Worm (Caenorhabditis elegans): ENCODE results near the gene dpy-31.

dpy-31 gene

DNA sequence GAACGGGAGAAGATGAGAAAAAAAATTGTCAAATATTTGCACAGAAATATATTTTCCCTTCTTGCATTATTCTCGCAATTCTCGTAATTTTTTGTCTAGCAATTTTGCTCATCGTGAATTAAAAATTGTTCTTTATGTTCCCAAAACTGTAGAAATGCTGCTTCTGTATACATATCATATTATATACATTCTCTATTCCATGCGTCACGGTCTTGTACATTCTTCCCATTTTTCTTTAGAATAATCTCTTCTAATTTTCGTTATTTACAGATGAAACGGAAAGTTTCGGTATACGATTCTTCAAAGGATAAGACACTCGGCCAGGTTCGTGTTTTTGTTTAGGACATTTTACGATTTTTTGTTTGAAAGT, 34.5 kb upstream of the dpy-31 start, which contains the start of gene acs-4:
TSS of gene acs-4 (plus strand) at position 271 of the 370 bp plus-strand sequence.
- TF ChIP-seq daf-19 (GFP tag; conservative IDR thresholded peaks at IDR 0.05) (no peak), unc-62 (GFP tag; optimal IDR thresholded peaks at IDR 0.05 in 1 of 2) (peak in 1 of 2 experiments; percentile 53), unc-62 (tag; optimal IDR thresholded peaks at IDR 0.05) (no peak)

DNA sequence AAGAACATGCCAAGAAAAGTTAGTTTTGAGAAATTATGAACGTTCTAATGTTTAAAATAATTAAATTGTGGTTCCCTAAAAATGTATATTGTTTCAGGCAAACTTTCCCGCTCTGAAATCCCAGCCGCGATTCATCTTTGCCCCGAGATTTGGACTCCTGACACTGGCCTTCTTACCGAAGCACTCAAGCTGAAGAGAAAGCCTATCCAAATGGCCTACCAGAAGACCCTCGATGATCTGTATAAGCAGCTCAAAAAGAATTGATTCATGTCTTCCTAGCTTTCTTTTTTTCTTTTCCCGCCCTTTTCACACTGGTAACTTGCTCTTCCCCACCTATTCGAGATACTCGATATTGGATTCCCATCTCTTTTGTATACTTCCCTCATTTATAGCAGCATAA, 31.9 kb upstream of the dpy-31 start:
- TF ChIP-seq saeg-2 (GFP tag; IDR thresholded peaks at IDR 0.05): no peak
- peak in 1 of 2 experiments; percentile 90 for TF ChIP-seq unc-62 (GFP tag; optimal IDR thresholded peaks at IDR 0.05 in 1 of 2)
- no peak for TF ChIP-seq unc-62 (tag; optimal IDR thresholded peaks at IDR 0.05)
- TF ChIP-seq aha-1 (tag): peak; percentile 81
- TF ChIP-seq zip-11 (GFP tag; IDR thresholded peaks at IDR 0.05): no peak

DNA sequence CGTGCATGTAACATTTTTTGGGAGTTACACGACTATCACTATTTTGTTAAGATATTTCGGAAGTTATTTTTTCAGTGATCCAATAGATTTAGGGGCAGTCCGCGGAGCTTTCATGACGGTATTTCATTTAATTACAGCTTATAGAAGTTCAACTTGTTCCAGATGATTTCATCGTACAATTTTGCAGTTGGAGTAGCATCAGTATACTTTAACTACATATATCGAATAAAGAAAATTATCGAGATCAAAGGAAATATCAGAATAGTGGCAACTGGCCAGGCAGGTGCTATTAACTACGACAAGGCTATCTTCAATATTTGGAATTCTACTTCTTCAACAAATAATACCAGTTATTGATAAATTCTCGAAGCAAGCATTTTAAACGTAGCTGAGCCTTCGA, 23.5 kb upstream of the dpy-31 start:
- TF ChIP-seq tra-1 (GFP tag; IDR thresholded peaks at IDR 0.05) (no peak), Y105C5A.15 (GFP tag; IDR thresholded peaks at IDR 0.05) (0 out of 2 replicates have a peak, but pooled peaks have one; percentile 41), F49E8.2 (tag; optimal IDR thresholded peaks at IDR 0.05; ENCODE audit: borderline replicate concordance) (peak; percentile 65), Y48G9A.11 (GFP tag; IDR thresholded peaks at IDR 0.05) (peak; percentile 39; the same call in 1 of the 2 replicates), nhr-102 (tag; optimal IDR thresholded peaks at IDR 0.05) (no peak), lin-1 (GFP tag; IDR thresholded peaks at IDR 0.05) (0 out of 2 replicates have a peak, but pooled peaks have one; percentile 35), mdl-1 (tag; optimal IDR thresholded peaks at IDR 0.05) (no peak), nhr-77 (tag; optimal IDR thresholded peaks at IDR 0.05) (no peak), nhr-111 (GFP tag; optimal IDR thresholded peaks at IDR 0.05) (no peak), lin-38 (GFP tag; IDR thresholded peaks at IDR 0.05) (peak; percentile 48), lin-15B (tag; optimal IDR thresholded peaks at IDR 0.05) (no peak), php-3 (GFP tag; IDR thresholded peaks at IDR 0.05) (0 out of 2 replicates have a peak, but pooled peaks have one; percentile 28), zfp-3 (GFP tag; conservative IDR thresholded peaks at IDR 0.05) (no peak), pha-4 (GFP tag; IDR thresholded peaks at IDR 0.05) (peak; percentile 16; the same call in 1 of the 2 replicates), pha-4 (tag; optimal IDR thresholded peaks at IDR 0.05) (no peak), daf-19 (GFP tag; conservative IDR thresholded peaks at IDR 0.05) (0 out of 2 replicates have a peak, but pooled peaks have one; percentile 40)

- TF ChIP-seq hif-1 (tag; optimal IDR thresholded peaks at IDR 0.05) (peak in 1 of 2 experiments; percentile 64), F37D6.2 (tag; optimal IDR thresholded peaks at IDR 0.05) (peak; percentile 57), lsy-2 (tag; optimal IDR thresholded peaks at IDR 0.05) (peak; percentile 43 to 96), pqm-1 (tag; optimal IDR thresholded peaks at IDR 0.05) (no peak), skn-1 (tag; optimal IDR thresholded peaks at IDR 0.05) (no peak), mdl-1 (tag; optimal IDR thresholded peaks at IDR 0.05) (peak in 1 of 2 experiments; percentile 16), F10B5.3 (tag; optimal IDR thresholded peaks at IDR 0.05) (no peak), nhr-237 (tag; optimal IDR thresholded peaks at IDR 0.05) (no peak), zag-1 (tag; optimal IDR thresholded peaks at IDR 0.05) (no peak), spr-3 (GFP tag; optimal IDR thresholded peaks at IDR 0.05) (peak; percentile 16), pha-4 (GFP tag; IDR thresholded peaks at IDR 0.05) (peak; percentile 35; the same call in 1 of the 2 replicates), pha-4 (tag; optimal IDR thresholded peaks at IDR 0.05) (peak; percentile 92), ceh-32 (tag; optimal IDR thresholded peaks at IDR 0.05; ENCODE audit: poor library complexity) (no peak), spr-1 (tag; optimal IDR thresholded peaks at IDR 0.05) (peak; percentile 65), fos-1 (tag; optimal IDR thresholded peaks at IDR 0.05) (no peak), ceh-28 (tag; optimal IDR thresholded peaks at IDR 0.05) (no peak), arid-1 (GFP tag; conservative IDR thresholded peaks at IDR 0.05) (0 out of 2 replicates have a peak, but pooled peaks have one; percentile 28), ztf-11 (tag; optimal IDR thresholded peaks at IDR 0.05) (no peak), nhr-11 (tag; optimal IDR thresholded peaks at IDR 0.05) (peak; percentile 81), nhr-111 (GFP tag; optimal IDR thresholded peaks at IDR 0.05) (no peak), nhr-48 (tag; optimal IDR thresholded peaks at IDR 0.05) (peak; percentile 35), lir-3 (tag; optimal IDR thresholded peaks at IDR 0.05) (no peak), dpl-1 (GFP tag; optimal IDR thresholded peaks at IDR 0.05) (peak; percentile 89), rbr-2 (tag; optimal IDR thresholded peaks at IDR 0.05) (peak; percentile 81), nhr-41 (GFP tag; IDR thresholded peaks at IDR 0.05) (no peak), mep-1 (tag; optimal IDR thresholded peaks at IDR 0.05) (peak; percentile 91), mxl-2 (GFP tag; conservative IDR thresholded peaks at IDR 0.05) (no peak), saeg-2 (GFP tag; IDR thresholded peaks at IDR 0.05) (no peak), nhr-10 (tag; optimal IDR thresholded peaks at IDR 0.05) (no peak)
Measured at ce11 chrIII:7179538-7180301, 22.3 kb upstream of the dpy-31 start, which contains the start of the genes rps-14 and rpl-36. Gene rps-14, minus strand, starts transcription at chrIII:7179588. Gene rpl-36, plus strand, starts transcription at chrIII:7180251.
